Fruit fly (Drosophila melanogaster) whole organism, adult: ENCODE data around the gene Nepl3.

Experiments used
- CG7045 ChIP-seq: fragments of 200-800 bp; sonication (Bioruptor generic); optimal IDR thresholded peaks from 2 replicates; lab custom pipeline; 2017; ENCODE audit warnings: missing biosample characterization, mild to moderate bottlenecking, missing genetic modification characterization
- Crg-1 ChIP-seq: fragments of 200-800 bp; sonication (Bioruptor generic); optimal IDR thresholded peaks from 2 replicates; lab custom pipeline; 2016; ENCODE audit warnings: missing biosample characterization, missing genetic modification characterization
- tj ChIP-seq: fragments of 200-800 bp; sonication (Bioruptor generic); optimal IDR thresholded peaks from 3 replicates; lab custom pipeline; 2017; ENCODE audit warnings: missing biosample characterization, mild to moderate bottlenecking, missing genetic modification characterization, moderate library complexity

DNA sequence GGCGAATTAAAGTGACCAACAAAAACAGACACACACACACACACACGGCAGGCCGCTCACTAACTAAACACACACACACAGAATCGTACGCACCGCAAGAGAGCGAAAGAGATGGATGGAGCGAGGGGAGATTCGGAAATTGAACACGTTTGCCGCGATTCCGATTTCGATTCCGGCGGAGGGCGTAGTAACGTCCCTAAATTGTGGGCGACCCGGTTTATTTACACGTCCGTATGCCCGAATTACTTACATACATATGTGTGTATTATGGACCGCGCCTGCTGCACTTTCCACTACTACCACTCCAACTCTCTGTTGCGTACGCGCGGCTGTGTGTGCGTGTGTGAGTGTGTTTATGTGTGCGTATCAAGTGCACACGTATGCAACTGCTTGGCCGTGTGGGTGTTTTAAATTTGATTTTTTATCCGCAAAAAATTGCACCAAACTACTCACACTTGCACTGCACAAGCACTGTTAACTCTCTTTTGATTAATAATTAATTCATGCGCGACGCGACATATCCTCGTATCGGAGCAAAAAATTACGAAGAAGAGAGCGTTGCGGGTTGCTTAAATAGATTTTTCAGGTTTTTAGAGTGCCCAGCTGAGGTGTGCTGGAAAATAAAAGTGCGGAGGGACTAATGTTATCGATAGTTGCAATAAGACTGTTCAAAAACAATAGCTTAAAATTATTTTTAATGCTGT, 35.1 kb upstream of the Nepl3 start, which contains the start of gene Pgant5:
- TF ChIP-seq Crg-1 (GFP tag; lab: Kevin White, UChicago) = no peak
- TF ChIP-seq CG7045 = peak; percentile 27
- TF ChIP-seq tj = peak; percentile 52
